Worm (Caenorhabditis elegans) whole organism, late embryonic: ENCODE data around the gene srw-10.

Experiments used
- F13H6.1 ChIP-seq: sonication (generic microtip); optimal IDR thresholded peaks from 2 replicates; lab custom pipeline; 2016; ENCODE audit warnings: missing genetic modification characterization, missing compliant biosample characterization
- K02D7.2 ChIP-seq: sonication (generic microtip); optimal IDR thresholded peaks from 2 replicates; lab custom pipeline; 2017; ENCODE audit warnings: mild to moderate bottlenecking, missing genetic modification characterization, missing compliant biosample characterization
- pha-4 ChIP-seq: fragments of 150-350 bp; optimal IDR thresholded peaks from 2 replicates; lab custom pipeline; 2018; ENCODE audit warnings: missing biosample characterization, missing genetic modification reagents, missing genetic modification characterization

ce11 chrIII:12738935-12739334 is 16.2 kb upstream of the srw-10 start:
- TF ChIP-seq pha-4 (tag; lab: Kevin White, UChicago) (no peak), K02D7.2 (no peak), F13H6.1 (tag; lab: Kevin White, UChicago) (no peak)
